Worm (Caenorhabditis elegans) whole organism, L1 larva: ENCODE measurements around the gene ccch-5.

ENCODE experiments used
- C16A3.4 ChIP-seq: fragments of 150-350 bp; optimal IDR thresholded peaks from 2 replicates; lab custom pipeline; 2014; ENCODE audit warnings: missing biosample characterization, missing genetic modification characterization
- ceh-90 ChIP-seq: sonication (generic microtip); optimal IDR thresholded peaks from 2 replicates; lab custom pipeline; 2016; ENCODE audit warnings: missing genetic modification characterization, missing compliant biosample characterization
- elt-2 ChIP-seq: sonication (generic microtip); optimal IDR thresholded peaks from 2 replicates; lab custom pipeline; 2016; ENCODE audit warnings: missing genetic modification characterization, mild to moderate bottlenecking, inconsistent platforms, missing compliant biosample characterization, missing genetic modification reagents
- fkh-10 ChIP-seq: sonication (generic microtip); optimal IDR thresholded peaks from 2 replicates; lab custom pipeline; 2017; ENCODE audit warnings: missing biosample characterization, missing genetic modification reagents, missing genetic modification characterization
- lsy-2 ChIP-seq, 2 experiments: fragments of 150-350 bp; optimal IDR thresholded peaks; 2 replicates each; lab custom pipeline; 2014; ENCODE audit warnings: missing biosample characterization in 2 of 2, missing genetic modification characterization in 2 of 2
- mef-2 ChIP-seq: fragments of 150-350 bp; optimal IDR thresholded peaks from 2 replicates; lab custom pipeline; 2014; ENCODE audit warnings: missing biosample characterization, missing genetic modification characterization
- mep-1 ChIP-seq: fragments of 150-350 bp; optimal IDR thresholded peaks from 2 replicates; lab custom pipeline; 2014; ENCODE audit warnings: missing biosample characterization, missing genetic modification characterization
- nhr-237 ChIP-seq: fragments of 150-350 bp; optimal IDR thresholded peaks from 2 replicates; lab custom pipeline; 2014; ENCODE audit warnings: missing biosample characterization, missing genetic modification characterization
- nhr-47 ChIP-seq: sonication (generic microtip); optimal IDR thresholded peaks from 2 replicates; lab custom pipeline; 2016; ENCODE audit warnings: mild to moderate bottlenecking, missing genetic modification characterization, moderate library complexity, missing compliant biosample characterization
- snpc-4 ChIP-seq: fragments of 150-350 bp; optimal IDR thresholded peaks from 2 replicates; lab custom pipeline; 2014; ENCODE audit warnings: missing biosample characterization, missing genetic modification characterization
- sox-4 ChIP-seq: sonication (generic microtip); optimal IDR thresholded peaks from 2 replicates; lab custom pipeline; 2016; ENCODE audit warnings: missing genetic modification characterization, missing compliant biosample characterization

- TF ChIP-seq lsy-2 (tag; optimal IDR thresholded peaks at IDR 0.05; lab: Kevin White, UChicago) (no peak), nhr-237 (tag; lab: Kevin White, UChicago) (no peak), sox-4 (tag; lab: Kevin White, UChicago) (no peak), C16A3.4 (tag; lab: Kevin White, UChicago) (no peak), mep-1 (no peak), mef-2 (tag; lab: Kevin White, UChicago) (no peak), fkh-10 (GFP tag; lab: Kevin White, UChicago) (no peak), snpc-4 (no peak), nhr-47 (no peak), elt-2 (tag; lab: Kevin White, UChicago) (no peak), ceh-90 (tag; lab: Kevin White, UChicago) (no peak)
Measured at ce11 chrIV:14956693-14957281, 37.4 kb downstream of the ccch-5 start.
